Worm (Caenorhabditis elegans) whole organism, L4 larva: ENCODE data around the gene paml-1.

Source experiments
- F37D6.2 ChIP-seq: sonication (generic microtip); optimal IDR thresholded peaks from 2 replicates; lab custom pipeline; 2016; ENCODE audit warnings: mild to moderate bottlenecking, missing genetic modification characterization, missing compliant biosample characterization
- R02D3.7 ChIP-seq: fragments of 150-350 bp; sonication (generic microtip); optimal IDR thresholded peaks from 3 replicates; lab custom pipeline; 2014; ENCODE audit warnings: missing biosample characterization, missing genetic modification characterization
- T26A8.4 ChIP-seq: fragments of 200-800 bp; sonication (Bioruptor generic); IDR thresholded peaks from 2 replicates; pipeline ENCODE4 v1.3.6; 2022; ENCODE audit warnings: missing genetic modification characterization, missing compliant biosample characterization
- Y105C5A.15 ChIP-seq: fragments of 200-800 bp; sonication (Bioruptor generic); IDR thresholded peaks from 2 replicates; pipeline ENCODE4 v1.3.6; 2022; ENCODE audit warnings: missing genetic modification characterization, missing compliant biosample characterization
- Y48G9A.11 ChIP-seq: fragments of 200-800 bp; sonication (Bioruptor generic); IDR thresholded peaks from 2 replicates; pipeline ENCODE4 v1.3.6; 2022; ENCODE audit warnings: missing genetic modification reagents, missing genetic modification characterization, missing compliant biosample characterization
- Y75B8A.6 ChIP-seq: fragments of 200-800 bp; sonication (Bioruptor generic); IDR thresholded peaks from 2 replicates; pipeline ENCODE4 v1.3.6; 2022; ENCODE audit warnings: missing genetic modification reagents, missing genetic modification characterization, missing compliant biosample characterization
- ZK337.2 ChIP-seq: fragments of 200-800 bp; sonication (Bioruptor generic); IDR thresholded peaks from 2 replicates; pipeline ENCODE4 v1.3.6; 2022; ENCODE audit warnings: missing genetic modification reagents, missing genetic modification characterization, missing compliant biosample characterization
- aha-1 ChIP-seq: fragments of 150-350 bp; peaks from one replicate; lab custom pipeline; 2014; ENCODE audit warnings: missing biosample characterization, missing genetic modification characterization
- ama-1 ChIP-seq: fragments of 150-350 bp; optimal IDR thresholded peaks from 2 replicates; lab custom pipeline; 2014; ENCODE audit warnings: inconsistent platforms, mixed read lengths
- attf-4 ChIP-seq: sonication (generic microtip); optimal IDR thresholded peaks from 3 replicates; lab custom pipeline; 2017; ENCODE audit warnings: missing biosample characterization, missing genetic modification characterization
- ceh-32 ChIP-seq: sonication (generic microtip); optimal IDR thresholded peaks from 2 replicates; lab custom pipeline; 2016; ENCODE audit warnings: mild to moderate bottlenecking, missing genetic modification characterization, missing compliant biosample characterization; ENCODE audit not compliant: poor library complexity
- ceh-44 ChIP-seq: fragments of 200-800 bp; sonication (Bioruptor generic); IDR thresholded peaks from 2 replicates; pipeline ENCODE4 v1.3.6; 2022; ENCODE audit warnings: missing genetic modification reagents, missing genetic modification characterization, missing compliant biosample characterization
- ceh-62 ChIP-seq: sonication (generic microtip); optimal IDR thresholded peaks from 2 replicates; lab custom pipeline; 2017; ENCODE audit warnings: missing biosample characterization, missing genetic modification characterization
- ceh-82 ChIP-seq: sonication (generic microtip); optimal IDR thresholded peaks from 2 replicates; lab custom pipeline; 2017; ENCODE audit warnings: missing biosample characterization, missing genetic modification characterization
- ces-1 ChIP-seq: fragments of 150-350 bp; sonication (generic microtip); optimal IDR thresholded peaks from 4 replicates; lab custom pipeline; 2014; ENCODE audit warnings: missing biosample characterization, missing genetic modification reagents, missing genetic modification characterization
- ctbp-1 ChIP-seq: fragments of 200-800 bp; sonication (Bioruptor generic); IDR thresholded peaks from 2 replicates; pipeline ENCODE4 v1.3.6; 2022; ENCODE audit warnings: missing genetic modification reagents, missing genetic modification characterization, missing compliant biosample characterization
- daf-16 ChIP-seq, 3 experiments: sonication (generic microtip); optimal IDR thresholded peaks; 2 replicates each; lab custom pipeline; 2016 to 2017; ENCODE audit warnings: missing genetic modification characterization in 3 of 3, missing genetic modification reagents in 3 of 3, mild to moderate bottlenecking in 2 of 3, missing compliant biosample characterization in 2 of 3, missing biosample characterization in 1 of 3, moderate library complexity in 1 of 3
- daf-8 ChIP-seq: fragments of 200-800 bp; sonication (Bioruptor generic); IDR thresholded peaks from 2 replicates; pipeline ENCODE4 v1.3.6; 2022; ENCODE audit warnings: missing genetic modification characterization, missing compliant biosample characterization
- hif-1 ChIP-seq, 2 experiments: sonication (generic microtip); optimal IDR thresholded peaks; 2 replicates each; lab custom pipeline; 2016 to 2017; ENCODE audit warnings: missing compliant biosample characterization in 2 of 2, missing genetic modification characterization in 2 of 2, missing genetic modification reagents in 2 of 2, missing genotype in 2 of 2, mild to moderate bottlenecking in 1 of 2
- hlh-11 ChIP-seq: fragments of 200-800 bp; sonication (Bioruptor generic); optimal IDR thresholded peaks from 2 replicates; lab custom pipeline; 2018; ENCODE audit warnings: mild to moderate bottlenecking, missing genetic modification characterization, missing compliant biosample characterization
- hlh-30 ChIP-seq: sonication (generic microtip); optimal IDR thresholded peaks from 2 replicates; lab custom pipeline; 2017; ENCODE audit warnings: antibody characterized with exemption, mild to moderate bottlenecking, missing genetic modification characterization, missing compliant biosample characterization; ENCODE audit not compliant: insufficient read depth
- lin-1 ChIP-seq: fragments of 200-800 bp; sonication (Bioruptor generic); IDR thresholded peaks from 2 replicates; pipeline ENCODE4 v1.3.6; 2022; ENCODE audit warnings: missing genetic modification reagents, missing genetic modification characterization, missing compliant biosample characterization
- lin-13 ChIP-seq: fragments of 150-350 bp; optimal IDR thresholded peaks from 2 replicates; lab custom pipeline; 2014; ENCODE audit warnings: missing biosample characterization, missing genetic modification reagents, missing genetic modification characterization
- lin-15B ChIP-seq: fragments of 150-350 bp; sonication (generic microtip); optimal IDR thresholded peaks from 3 replicates; lab custom pipeline; 2014; ENCODE audit warnings: missing biosample characterization, missing genetic modification characterization
- lin-29 ChIP-seq: fragments of 200-800 bp; sonication (Bioruptor generic); IDR thresholded peaks from 2 replicates; pipeline ENCODE4 v1.3.6; 2022; ENCODE audit warnings: missing genetic modification reagents, missing genetic modification characterization, missing compliant biosample characterization
- lsy-2 ChIP-seq, 2 experiments: fragments of 150-350 bp in 1 of 2; sonication (generic microtip) in 1 of 2; optimal IDR thresholded peaks; 2 replicates each; lab custom pipeline; 2014 to 2017; ENCODE audit warnings: missing biosample characterization in 2 of 2, missing genetic modification characterization in 2 of 2
- madf-5 ChIP-seq, 2 experiments: fragments of 200-800 bp; sonication (Bioruptor generic); IDR thresholded peaks; 2 replicates each; pipeline ENCODE4 v1.3.6; 2022; ENCODE audit warnings: missing compliant biosample characterization in 2 of 2, missing genetic modification characterization in 2 of 2
- mdt-29 ChIP-seq: fragments of 200-800 bp; sonication (Bioruptor generic); IDR thresholded peaks from 2 replicates; pipeline ENCODE4 v1.3.6; 2022; ENCODE audit warnings: missing genetic modification reagents, missing genetic modification characterization, missing compliant biosample characterization
- mes-2 ChIP-seq: sonication (generic microtip); optimal IDR thresholded peaks from 2 replicates; lab custom pipeline; 2016; ENCODE audit warnings: missing genotype, mild to moderate bottlenecking, missing genetic modification characterization, missing compliant biosample characterization; ENCODE audit not compliant: poor library complexity, severe bottlenecking
- mxl-3 ChIP-seq: fragments of 200-800 bp; sonication (Bioruptor generic); optimal IDR thresholded peaks from 2 replicates; lab custom pipeline; 2018; ENCODE audit warnings: mild to moderate bottlenecking, missing genetic modification characterization, missing compliant biosample characterization
- nhr-10 ChIP-seq: fragments of 150-350 bp; optimal IDR thresholded peaks from 2 replicates; lab custom pipeline; 2014; ENCODE audit warnings: missing biosample characterization, missing genetic modification characterization
- nhr-11 ChIP-seq: fragments of 150-350 bp; optimal IDR thresholded peaks from 2 replicates; lab custom pipeline; 2014; ENCODE audit warnings: missing biosample characterization, missing genetic modification characterization
- nhr-48 ChIP-seq: sonication (generic microtip); optimal IDR thresholded peaks from 2 replicates; lab custom pipeline; 2016; ENCODE audit warnings: mild to moderate bottlenecking, missing genetic modification characterization, missing compliant biosample characterization
- nhr-6 ChIP-seq: fragments of 150-350 bp; optimal IDR thresholded peaks from 2 replicates; lab custom pipeline; 2014; ENCODE audit warnings: missing biosample characterization, missing genetic modification characterization
- nhr-77 ChIP-seq: fragments of 150-350 bp; optimal IDR thresholded peaks from 2 replicates; lab custom pipeline; 2014; ENCODE audit warnings: missing biosample characterization, missing genetic modification characterization
- sdz-12 ChIP-seq: fragments of 200-800 bp; sonication (Bioruptor generic); optimal IDR thresholded peaks from 2 replicates; lab custom pipeline; 2018; ENCODE audit warnings: mild to moderate bottlenecking, missing genetic modification characterization, missing compliant biosample characterization
- snpc-1.2 ChIP-seq: fragments of 200-800 bp; sonication (Bioruptor generic); IDR thresholded peaks from 2 replicates; pipeline ENCODE4 v1.3.6; 2022; ENCODE audit warnings: missing genetic modification reagents, missing genetic modification characterization, missing compliant biosample characterization
- snpc-4 ChIP-seq: fragments of 150-350 bp; optimal IDR thresholded peaks from 2 replicates; lab custom pipeline; 2014; ENCODE audit warnings: missing biosample characterization, missing genetic modification characterization
- spr-3 ChIP-seq: fragments of 200-800 bp; sonication (Bioruptor generic); optimal IDR thresholded peaks from 2 replicates; lab custom pipeline; 2018; ENCODE audit warnings: mild to moderate bottlenecking, missing genetic modification characterization, missing compliant biosample characterization
- tra-1 ChIP-seq: fragments of 200-800 bp; sonication (Bioruptor generic); IDR thresholded peaks from 2 replicates; pipeline ENCODE4 v1.3.6; 2022; ENCODE audit warnings: missing genetic modification reagents, missing genetic modification characterization, missing compliant biosample characterization
- unc-62 ChIP-seq, 3 experiments: fragments of 150-350 bp in 1 of 3; sonication (generic microtip); optimal IDR thresholded peaks in 2 of 3; peaks in 1 of 3; 1 replicate in 1 of 3; 2 replicates in 2 of 3; lab custom pipeline; 2014 to 2017; ENCODE audit warnings: missing biosample characterization in 3 of 3, missing genetic modification characterization in 3 of 3, missing genetic modification reagents in 3 of 3, missing genotype in 1 of 3
- zfp-3 ChIP-seq: fragments of 200-800 bp; sonication (Bioruptor generic); conservative IDR thresholded peaks from 2 replicates; pipeline ENCODE4 v1.3.6; 2022; ENCODE audit warnings: missing genetic modification reagents, missing genetic modification characterization, missing compliant biosample characterization
- zip-2 ChIP-seq: fragments of 150-350 bp; optimal IDR thresholded peaks from 2 replicates; lab custom pipeline; 2014; ENCODE audit warnings: missing biosample characterization, missing genetic modification characterization
- ztf-11 ChIP-seq: fragments of 150-350 bp; optimal IDR thresholded peaks from 2 replicates; lab custom pipeline; 2014; ENCODE audit warnings: missing biosample characterization, missing genetic modification characterization

The paml-1 gene

ce11 chrIII:10233979-10234378, at the start of gene paml-1:
Gene paml-1, minus strand, starts transcription at chrIII:10234079.
- TF ChIP-seq nhr-48 (tag; lab: Kevin White, UChicago) (no peak), Y105C5A.15 (GFP tag; lab: Robert Waterston, UW) (no peak), attf-4 (tag; lab: Kevin White, UChicago) (no peak), snpc-1.2 (GFP tag; lab: Robert Waterston, UW) (no peak), hif-1 (tag; optimal IDR thresholded peaks at IDR 0.05; lab: Kevin White, UChicago) (no peak), mxl-3 (GFP tag; lab: Kevin White, UChicago) (no peak), sdz-12 (GFP tag; lab: Kevin White, UChicago) (no peak), hlh-11 (tag; lab: Kevin White, UChicago) (no peak), R02D3.7 (no peak), nhr-6 (no peak), ZK337.2 (no peak)

- TF ChIP-seq mes-2 (tag; lab: Kevin White, UChicago) (no peak), unc-62 (GFP tag; optimal IDR thresholded peaks at IDR 0.05 in 1 of 2; lab: Kevin White, UChicago) (no peak), unc-62 (tag; optimal IDR thresholded peaks at IDR 0.05; lab: Kevin White, UChicago) (no peak), aha-1 (tag; lab: Kevin White, UChicago) (no peak), Y48G9A.11 (GFP tag; lab: Robert Waterston, UW) (no peak), ceh-44 (GFP tag; lab: Robert Waterston, UW) (no peak), ceh-62 (tag; lab: Kevin White, UChicago) (no peak), F37D6.2 (tag; lab: Kevin White, UChicago) (no peak), lin-15B (tag; lab: Kevin White, UChicago) (no peak), ces-1 (GFP tag; lab: Kevin White, UChicago) (no peak), Y105C5A.15 (GFP tag; lab: Robert Waterston, UW) (no peak)
Observed at ce11 chrIII:10278826-10279225, 44.9 kb upstream of the paml-1 start, which contains the start of gene pad-2. Gene pad-2, plus strand, starts transcription at chrIII:10279126.

- TF ChIP-seq lin-13 = no peak
- no peak for TF ChIP-seq nhr-10 (tag; lab: Kevin White, UChicago)
- TF ChIP-seq Y75B8A.6 (GFP tag; lab: Robert Waterston, UW) = no peak
- TF ChIP-seq hlh-30 (tag; lab: Kevin White, UChicago) = no peak
- peak in 1 of 2 experiments; percentile 55 for TF ChIP-seq unc-62 (GFP tag; optimal IDR thresholded peaks at IDR 0.05 in 1 of 2; lab: Kevin White, UChicago)
- TF ChIP-seq unc-62 (tag; optimal IDR thresholded peaks at IDR 0.05; lab: Kevin White, UChicago) = no peak
- no peak for TF ChIP-seq nhr-48 (tag; lab: Kevin White, UChicago)
- no peak for TF ChIP-seq mdt-29 (GFP tag; lab: Robert Waterston, UW)
- no peak for TF ChIP-seq snpc-1.2 (GFP tag; lab: Robert Waterston, UW)
- peak; percentile 84 for TF ChIP-seq aha-1 (tag; lab: Kevin White, UChicago)
- TF ChIP-seq, all 104 proteins: peak for 2
Observed at ce11 chrIII:10271807-10272206, 37.9 kb upstream of the paml-1 start.

- TF ChIP-seq snpc-4 (tag; lab: Kevin White, UChicago) (no peak), spr-3 (GFP tag; lab: Kevin White, UChicago) (peak; percentile 44), daf-8 (GFP tag; lab: Robert Waterston, UW) (0 out of 2 replicates have a peak, but pooled peaks have one; percentile 11), nhr-11 (tag; lab: Kevin White, UChicago) (peak; percentile 1), T26A8.4 (GFP tag; lab: Robert Waterston, UW) (peak; percentile 97), nhr-6 (peak; percentile 43), madf-5 (GFP tag; IDR thresholded peaks at IDR 0.05; lab: Robert Waterston, UW) (peak; percentile 94 to 95), ceh-82 (tag; lab: Kevin White, UChicago) (no peak), ztf-11 (tag; lab: Kevin White, UChicago) (no peak), lsy-2 (tag; optimal IDR thresholded peaks at IDR 0.05; lab: Kevin White, UChicago) (peak in 1 of 2 experiments; percentile 82), daf-16 (GFP tag; optimal IDR thresholded peaks at IDR 0.05; lab: Kevin White, UChicago) (no peak), daf-16 (tag; optimal IDR thresholded peaks at IDR 0.05; lab: Kevin White, UChicago) (peak; percentile 57), zip-2 (tag; lab: Kevin White, UChicago) (no peak), nhr-77 (tag; lab: Kevin White, UChicago) (peak; percentile 6), tra-1 (GFP tag; lab: Robert Waterston, UW) (peak; percentile 99), ceh-44 (GFP tag; lab: Robert Waterston, UW) (peak; percentile 99), ama-1 (lab: Kevin White, UChicago) (no peak), lin-1 (peak; percentile 94), ceh-32 (tag; lab: Kevin White, UChicago) (no peak), zfp-3 (GFP tag; lab: Robert Waterston, UW) (peak; percentile 98), lin-29 (GFP tag; lab: Robert Waterston, UW) (peak; percentile 87), ctbp-1 (GFP tag; lab: Robert Waterston, UW) (peak; percentile 97), attf-4 (tag; lab: Kevin White, UChicago) (no peak)
Observed at ce11 chrIII:10270778-10271307, 37.0 kb upstream of the paml-1 start, which contains the start of gene cnk-1. Gene cnk-1, plus strand, starts transcription at chrIII:10271257.
